Worm (Caenorhabditis elegans) whole organism, L1 larva: ENCODE data around the gene C16C8.22.
"Not testable (repeated sequence)": the region's sequence is repeated elsewhere in the genome, so short reads cannot be mapped to it uniquely, and the experiment has no call there.

Experiments
- C04F5.9 ChIP-seq: sonication (generic microtip); optimal IDR thresholded peaks from 2 replicates; lab custom pipeline; 2016; ENCODE audit warnings: missing genetic modification characterization, missing compliant biosample characterization
- C16A3.4 ChIP-seq: fragments of 150-350 bp; optimal IDR thresholded peaks from 2 replicates; lab custom pipeline; 2014; ENCODE audit warnings: missing biosample characterization, missing genetic modification characterization
- C34B4.2 ChIP-seq: sonication (generic microtip); optimal IDR thresholded peaks from 2 replicates; lab custom pipeline; 2017; ENCODE audit warnings: mild to moderate bottlenecking, missing genetic modification characterization, missing compliant biosample characterization
- F16B12.6 ChIP-seq: fragments of 150-350 bp; optimal IDR thresholded peaks from 2 replicates; lab custom pipeline; 2014; ENCODE audit warnings: missing biosample characterization, missing genetic modification characterization
- aha-1 ChIP-seq: fragments of 150-350 bp; optimal IDR thresholded peaks from 2 replicates; lab custom pipeline; 2014; ENCODE audit warnings: missing biosample characterization, missing genetic modification characterization
- alr-1 ChIP-seq: fragments of 200-800 bp; sonication (Bioruptor generic); optimal IDR thresholded peaks from 2 replicates; lab custom pipeline; 2018; ENCODE audit warnings: borderline replicate concordance, mild to moderate bottlenecking, missing genetic modification characterization, missing compliant biosample characterization
- aly-2 ChIP-seq: fragments of 150-350 bp; optimal IDR thresholded peaks from 2 replicates; lab custom pipeline; 2014; ENCODE audit warnings: missing biosample characterization, missing genetic modification characterization
- ama-1 ChIP-seq: fragments of 150-350 bp; optimal IDR thresholded peaks from 2 replicates; lab custom pipeline; 2014
- blmp-1 ChIP-seq: fragments of 150-350 bp; optimal IDR thresholded peaks from 2 replicates; lab custom pipeline; 2014; ENCODE audit warnings: missing biosample characterization, missing genetic modification characterization
- ceh-88 ChIP-seq: fragments of 200-800 bp; sonication (Bioruptor generic); IDR thresholded peaks from 2 replicates; pipeline ENCODE4 v1.3.6; 2022; ENCODE audit warnings: missing genetic modification characterization, missing compliant biosample characterization
- ceh-90 ChIP-seq: sonication (generic microtip); optimal IDR thresholded peaks from 2 replicates; lab custom pipeline; 2016; ENCODE audit warnings: missing genetic modification characterization, missing compliant biosample characterization
- efl-3 ChIP-seq: fragments of 200-800 bp; sonication (Bioruptor generic); optimal IDR thresholded peaks from 2 replicates; lab custom pipeline; 2018; ENCODE audit warnings: mild to moderate bottlenecking, missing genetic modification characterization, missing compliant biosample characterization
- egl-13 ChIP-seq: sonication (generic microtip); optimal IDR thresholded peaks from 2 replicates; lab custom pipeline; 2016; ENCODE audit warnings: missing genotype, missing genetic modification reagents, missing genetic modification characterization, missing compliant biosample characterization
- egl-27 ChIP-seq, 2 experiments: fragments of 150-350 bp in 1 of 2; sonication (generic microtip); optimal IDR thresholded peaks; 3 replicates each; lab custom pipeline; 2017 to 2018; ENCODE audit warnings: missing biosample characterization in 2 of 2, missing genetic modification characterization in 2 of 2, missing genetic modification reagents in 2 of 2
- elt-2 ChIP-seq: sonication (generic microtip); optimal IDR thresholded peaks from 2 replicates; lab custom pipeline; 2016; ENCODE audit warnings: missing genetic modification characterization, mild to moderate bottlenecking, inconsistent platforms, missing compliant biosample characterization, missing genetic modification reagents
- elt-3 ChIP-seq, 6 experiments: fragments of 150-350 bp in 1 of 6; sonication (generic microtip); optimal IDR thresholded peaks; 2 replicates each; lab custom pipeline; 2017 to 2018; ENCODE audit warnings: missing biosample characterization in 6 of 6, missing genetic modification characterization in 6 of 6, inconsistent platforms in 1 of 6
- fkh-10 ChIP-seq: sonication (generic microtip); optimal IDR thresholded peaks from 2 replicates; lab custom pipeline; 2017; ENCODE audit warnings: missing biosample characterization, missing genetic modification reagents, missing genetic modification characterization
- fkh-8 ChIP-seq: sonication (generic microtip); optimal IDR thresholded peaks from 2 replicates; lab custom pipeline; 2016; ENCODE audit warnings: mild to moderate bottlenecking, missing genetic modification characterization, missing compliant biosample characterization
- grh-1 ChIP-seq: fragments of 200-800 bp; sonication (Bioruptor generic); IDR thresholded peaks from 2 replicates; pipeline ENCODE4 v1.3.6; 2022; ENCODE audit warnings: missing genetic modification reagents, missing genetic modification characterization, missing compliant biosample characterization
- hpl-2 ChIP-seq: fragments of 150-350 bp; optimal IDR thresholded peaks from 2 replicates; lab custom pipeline; 2014; ENCODE audit warnings: missing biosample characterization, missing genetic modification reagents, missing genetic modification characterization
- irx-1 ChIP-seq: sonication (generic microtip); optimal IDR thresholded peaks from 2 replicates; lab custom pipeline; 2016; ENCODE audit warnings: missing genetic modification characterization, missing compliant biosample characterization
- isw-1 ChIP-seq: fragments of 200-800 bp; sonication (Bioruptor generic); IDR thresholded peaks from 2 replicates; pipeline ENCODE4 v1.3.6; 2022; ENCODE audit warnings: missing genetic modification characterization, missing compliant biosample characterization
- jun-1 ChIP-seq: fragments of 150-350 bp; optimal IDR thresholded peaks from 2 replicates; lab custom pipeline; 2014; ENCODE audit warnings: missing biosample characterization, missing genetic modification reagents, missing genetic modification characterization
- lin-13 ChIP-seq: fragments of 150-350 bp; optimal IDR thresholded peaks from 2 replicates; lab custom pipeline; 2014; ENCODE audit warnings: missing biosample characterization, missing genetic modification reagents, missing genetic modification characterization
- lin-15B ChIP-seq: fragments of 150-350 bp; sonication (generic microtip); optimal IDR thresholded peaks from 3 replicates; lab custom pipeline; 2014; ENCODE audit warnings: missing biosample characterization, missing genetic modification characterization
- lsy-2 ChIP-seq, 2 experiments: fragments of 150-350 bp; optimal IDR thresholded peaks; 2 replicates each; lab custom pipeline; 2014; ENCODE audit warnings: missing biosample characterization in 2 of 2, missing genetic modification characterization in 2 of 2
- mab-9 ChIP-seq: fragments of 200-800 bp; sonication (Bioruptor generic); IDR thresholded peaks from 2 replicates; pipeline ENCODE4 v1.3.6; 2022; ENCODE audit warnings: missing genetic modification reagents, missing genetic modification characterization, missing compliant biosample characterization
- mdl-1 ChIP-seq, 2 experiments: fragments of 150-350 bp; optimal IDR thresholded peaks; 2 replicates each; lab custom pipeline; 2014 to 2017; ENCODE audit warnings: missing biosample characterization in 2 of 2, missing genetic modification characterization in 2 of 2, inconsistent platforms in 1 of 2
- mef-2 ChIP-seq: fragments of 150-350 bp; optimal IDR thresholded peaks from 2 replicates; lab custom pipeline; 2014; ENCODE audit warnings: missing biosample characterization, missing genetic modification characterization
- nhr-11 ChIP-seq: fragments of 150-350 bp; optimal IDR thresholded peaks from 2 replicates; lab custom pipeline; 2014; ENCODE audit warnings: missing biosample characterization, missing genetic modification characterization
- nhr-19 ChIP-seq: fragments of 200-800 bp; sonication (Bioruptor generic); conservative IDR thresholded peaks from 2 replicates; pipeline ENCODE4 v1.3.6; 2022; ENCODE audit warnings: missing genetic modification characterization, missing compliant biosample characterization
- nhr-20 ChIP-seq: sonication (generic microtip); optimal IDR thresholded peaks from 2 replicates; lab custom pipeline; 2016; ENCODE audit warnings: mild to moderate bottlenecking, missing genetic modification characterization, missing compliant biosample characterization
- nhr-28 ChIP-seq: fragments of 150-350 bp; optimal IDR thresholded peaks from 2 replicates; lab custom pipeline; 2014; ENCODE audit warnings: missing biosample characterization, missing genetic modification characterization
- nhr-71 ChIP-seq: sonication (generic microtip); optimal IDR thresholded peaks from 2 replicates; lab custom pipeline; 2016; ENCODE audit warnings: mild to moderate bottlenecking, missing genetic modification characterization, moderate library complexity, missing compliant biosample characterization
- nhr-76 ChIP-seq: sonication (generic microtip); optimal IDR thresholded peaks from 2 replicates; lab custom pipeline; 2017; ENCODE audit warnings: missing biosample characterization, missing genetic modification characterization
- nhr-77 ChIP-seq: fragments of 150-350 bp; optimal IDR thresholded peaks from 2 replicates; lab custom pipeline; 2014; ENCODE audit warnings: missing biosample characterization, missing genetic modification characterization
- nhr-84 ChIP-seq: sonication (generic microtip); optimal IDR thresholded peaks from 2 replicates; lab custom pipeline; 2017; ENCODE audit warnings: missing biosample characterization, missing genetic modification characterization
- nhr-85 ChIP-seq: sonication (generic microtip); peaks from one replicate; lab custom pipeline; 2016; ENCODE audit warnings: missing genetic modification characterization, inconsistent platforms, missing compliant biosample characterization
- pag-3 ChIP-seq: sonication (generic microtip); optimal IDR thresholded peaks from 2 replicates; lab custom pipeline; 2017; ENCODE audit warnings: missing genetic modification characterization, mild to moderate bottlenecking, missing compliant biosample characterization, antibody characterized with exemption, borderline replicate concordance; ENCODE audit not compliant: insufficient read depth
- pqm-1 ChIP-seq: sonication (generic microtip); optimal IDR thresholded peaks from 3 replicates; lab custom pipeline; 2017; ENCODE audit warnings: missing biosample characterization, missing genetic modification characterization
- rnt-1 ChIP-seq: sonication (generic microtip); optimal IDR thresholded peaks from 2 replicates; lab custom pipeline; 2016; ENCODE audit warnings: mild to moderate bottlenecking, missing genetic modification characterization, moderate library complexity, missing compliant biosample characterization
- sptf-1 ChIP-seq: fragments of 150-350 bp; optimal IDR thresholded peaks from 2 replicates; lab custom pipeline; 2014; ENCODE audit warnings: missing biosample characterization, missing genetic modification characterization
- tbx-2 ChIP-seq: sonication (generic microtip); optimal IDR thresholded peaks from 2 replicates; lab custom pipeline; 2016; ENCODE audit warnings: missing genetic modification characterization, missing compliant biosample characterization
- unc-62 ChIP-seq: fragments of 150-350 bp; optimal IDR thresholded peaks from 2 replicates; lab custom pipeline; 2014; ENCODE audit warnings: missing biosample characterization, missing genetic modification reagents, missing genetic modification characterization
- unc-98 ChIP-seq: fragments of 200-800 bp; sonication (Bioruptor generic); IDR thresholded peaks from 2 replicates; pipeline ENCODE4 v1.3.6; 2022; ENCODE audit warnings: missing genetic modification characterization, missing compliant biosample characterization
- vab-15 ChIP-seq: sonication (generic microtip); optimal IDR thresholded peaks from 2 replicates; lab custom pipeline; 2017; ENCODE audit warnings: missing genotype, mild to moderate bottlenecking, missing genetic modification characterization, missing compliant biosample characterization
- xbp-1 ChIP-seq: sonication (generic microtip); optimal IDR thresholded peaks from 2 replicates; lab custom pipeline; 2016; ENCODE audit warnings: missing genetic modification characterization, missing compliant biosample characterization
- zag-1 ChIP-seq: fragments of 150-350 bp; optimal IDR thresholded peaks from 2 replicates; lab custom pipeline; 2014; ENCODE audit warnings: missing biosample characterization, missing genetic modification characterization
- ztf-11 ChIP-seq, 2 experiments: sonication (generic microtip); optimal IDR thresholded peaks; 2 replicates each; lab custom pipeline; 2016 to 2017; ENCODE audit warnings: missing genetic modification characterization in 2 of 2, missing biosample characterization in 1 of 2, missing compliant biosample characterization in 1 of 2

C16C8.22 gene

ce11 chrII:3443154-3443553 is at the start of gene C16C8.22:
TSS of gene C16C8.22 (minus strand) at chrII:3443254.
- TF ChIP-seq egl-13 (tag; lab: Kevin White, UChicago) (no peak), C34B4.2 (no peak), pqm-1 (tag; lab: Kevin White, UChicago) (no peak), nhr-20 (tag; lab: Kevin White, UChicago) (no peak), rnt-1 (tag; lab: Kevin White, UChicago) (no peak), alr-1 (tag; lab: Kevin White, UChicago) (no peak), efl-3 (GFP tag; lab: Kevin White, UChicago) (no peak)

ce11 chrII:3490797-3491196 is 47.7 kb upstream of the C16C8.22 start, which contains the start of gene fbxb-112:
TSS of gene fbxb-112 (plus strand) at chrII:3491097.
- not testable (repeated sequence) for TF ChIP-seq grh-1; vab-15 (tag; lab: Kevin White, UChicago); pqm-1 (tag; lab: Kevin White, UChicago)

ce11 chrII:3482231-3482630 is 39.2 kb upstream of the C16C8.22 start, which contains the start of gene smu-2:
TSS of gene smu-2 (plus strand) at chrII:3482408.
- TF ChIP-seq irx-1 (tag; lab: Kevin White, UChicago) (peak; percentile 82), elt-2 (tag; lab: Kevin White, UChicago) (peak; percentile 48), nhr-11 (tag; lab: Kevin White, UChicago) (no peak), lin-15B (tag; lab: Kevin White, UChicago) (peak; percentile 88), efl-3 (GFP tag; lab: Kevin White, UChicago) (no peak), nhr-85 (tag; lab: Kevin White, UChicago) (peak; percentile 83), nhr-76 (no peak), ztf-11 (tag; optimal IDR thresholded peaks at IDR 0.05; lab: Kevin White, UChicago) (peak in 1 of 2 experiments; percentile 77), nhr-28 (tag; lab: Kevin White, UChicago) (no peak), tbx-2 (tag; lab: Kevin White, UChicago) (peak; percentile 71), grh-1 (no peak), alr-1 (tag; lab: Kevin White, UChicago) (no peak), mab-9 (GFP tag; lab: Robert Waterston, UW) (peak; percentile 54), isw-1 (peak; percentile 68), aly-2 (tag; lab: Kevin White, UChicago) (no peak), mef-2 (tag; lab: Kevin White, UChicago) (no peak), vab-15 (tag; lab: Kevin White, UChicago) (peak; percentile 68), fkh-8 (peak; percentile 65), ceh-88 (no peak), xbp-1 (tag; lab: Kevin White, UChicago) (peak; percentile 62), nhr-77 (tag; lab: Kevin White, UChicago) (no peak), unc-62 (GFP tag; lab: Kevin White, UChicago) (no peak), nhr-20 (tag; lab: Kevin White, UChicago) (peak; percentile 56), lin-13 (GFP tag; lab: Kevin White, UChicago) (peak; percentile 28), nhr-19 (GFP tag; lab: Robert Waterston, UW) (peak; percentile 57), aha-1 (tag; lab: Kevin White, UChicago) (no peak), C16A3.4 (tag; lab: Kevin White, UChicago) (peak; percentile 56), zag-1 (tag; lab: Kevin White, UChicago) (no peak), mdl-1 (tag; optimal IDR thresholded peaks at IDR 0.05; lab: Kevin White, UChicago) (no peak), pag-3 (tag; lab: Kevin White, UChicago) (no peak), nhr-71 (tag; lab: Kevin White, UChicago) (no peak), hpl-2 (GFP tag; lab: Kevin White, UChicago) (no peak), unc-98 (GFP tag; lab: Robert Waterston, UW) (peak; percentile 68), lsy-2 (tag; optimal IDR thresholded peaks at IDR 0.05; lab: Kevin White, UChicago) (peak; percentile 69 to 75), jun-1 (tag; lab: Kevin White, UChicago) (no peak), nhr-84 (tag; lab: Kevin White, UChicago) (no peak), ama-1 (lab: Kevin White, UChicago) (no peak), F16B12.6 (tag; lab: Kevin White, UChicago) (peak; percentile 53), blmp-1 (tag; lab: Kevin White, UChicago) (no peak), sptf-1 (tag; lab: Kevin White, UChicago) (no peak), fkh-10 (GFP tag; lab: Kevin White, UChicago) (peak; percentile 44), egl-27 (tag; optimal IDR thresholded peaks at IDR 0.05; lab: Kevin White, UChicago) (no peak), elt-3 (tag; optimal IDR thresholded peaks at IDR 0.05; lab: Kevin White, UChicago) (no peak), ceh-90 (tag; lab: Kevin White, UChicago) (peak; percentile 84), C04F5.9 (tag; lab: Kevin White, UChicago) (peak; percentile 67)
